Worm (Caenorhabditis elegans) whole organism, L4 larva: ENCODE data around the gene F11D5.5.

ENCODE experiments used
- D1046.2 ChIP-seq: fragments of 200-800 bp; sonication (Bioruptor generic); IDR thresholded peaks from 2 replicates; pipeline ENCODE4 v1.3.6; 2022; ENCODE audit warnings: missing genetic modification characterization, missing compliant biosample characterization
- F26F4.8 ChIP-seq: fragments of 200-800 bp; sonication (Bioruptor generic); conservative IDR thresholded peaks from 2 replicates; pipeline ENCODE4 v1.3.6; 2022; ENCODE audit warnings: missing genetic modification characterization, missing compliant biosample characterization
- F37D6.2 ChIP-seq: sonication (generic microtip); optimal IDR thresholded peaks from 2 replicates; lab custom pipeline; 2016; ENCODE audit warnings: mild to moderate bottlenecking, missing genetic modification characterization, missing compliant biosample characterization
- F44E2.7 ChIP-seq: fragments of 200-800 bp; sonication (Bioruptor generic); IDR thresholded peaks from 2 replicates; pipeline ENCODE4 v2.1.2; 2022; ENCODE audit warnings: missing genetic modification characterization, missing compliant biosample characterization
- F49E8.2 ChIP-seq: sonication (generic microtip); optimal IDR thresholded peaks from 2 replicates; lab custom pipeline; 2016; ENCODE audit warnings: missing compliant biosample characterization, mild to moderate bottlenecking, missing genetic modification characterization, borderline replicate concordance
- T20F7.1 ChIP-seq: fragments of 200-800 bp; sonication (Bioruptor generic); optimal IDR thresholded peaks from 2 replicates; lab custom pipeline; 2018; ENCODE audit warnings: mild to moderate bottlenecking, missing genetic modification characterization, missing compliant biosample characterization
- T26A8.4 ChIP-seq: fragments of 200-800 bp; sonication (Bioruptor generic); IDR thresholded peaks from 2 replicates; pipeline ENCODE4 v1.3.6; 2022; ENCODE audit warnings: missing genetic modification characterization, missing compliant biosample characterization
- Y105C5A.15 ChIP-seq: fragments of 200-800 bp; sonication (Bioruptor generic); IDR thresholded peaks from 2 replicates; pipeline ENCODE4 v1.3.6; 2022; ENCODE audit warnings: missing genetic modification characterization, missing compliant biosample characterization
- Y75B8A.6 ChIP-seq: fragments of 200-800 bp; sonication (Bioruptor generic); IDR thresholded peaks from 2 replicates; pipeline ENCODE4 v1.3.6; 2022; ENCODE audit warnings: missing genetic modification reagents, missing genetic modification characterization, missing compliant biosample characterization
- ama-1 ChIP-seq: fragments of 150-350 bp; optimal IDR thresholded peaks from 2 replicates; lab custom pipeline; 2014; ENCODE audit warnings: inconsistent platforms, mixed read lengths
- ceh-28 ChIP-seq: fragments of 150-350 bp; optimal IDR thresholded peaks from 2 replicates; lab custom pipeline; 2014; ENCODE audit warnings: missing biosample characterization, missing genetic modification reagents, missing genetic modification characterization
- ceh-32 ChIP-seq: sonication (generic microtip); optimal IDR thresholded peaks from 2 replicates; lab custom pipeline; 2016; ENCODE audit warnings: mild to moderate bottlenecking, missing genetic modification characterization, missing compliant biosample characterization; ENCODE audit not compliant: poor library complexity
- ceh-62 ChIP-seq: sonication (generic microtip); optimal IDR thresholded peaks from 2 replicates; lab custom pipeline; 2017; ENCODE audit warnings: missing biosample characterization, missing genetic modification characterization
- ces-1 ChIP-seq: fragments of 150-350 bp; sonication (generic microtip); optimal IDR thresholded peaks from 4 replicates; lab custom pipeline; 2014; ENCODE audit warnings: missing biosample characterization, missing genetic modification reagents, missing genetic modification characterization
- cey-2 ChIP-seq: sonication (generic microtip); optimal IDR thresholded peaks from 3 replicates; lab custom pipeline; 2017; ENCODE audit warnings: missing genetic modification characterization, mild to moderate bottlenecking, missing compliant biosample characterization, antibody characterized with exemption, borderline replicate concordance; ENCODE audit not compliant: insufficient read depth
- daf-19 ChIP-seq: fragments of 200-800 bp; sonication (Bioruptor generic); conservative IDR thresholded peaks from 2 replicates; pipeline ENCODE4 v1.3.6; 2022; ENCODE audit warnings: missing genetic modification characterization, missing compliant biosample characterization
- daf-8 ChIP-seq: fragments of 200-800 bp; sonication (Bioruptor generic); IDR thresholded peaks from 2 replicates; pipeline ENCODE4 v1.3.6; 2022; ENCODE audit warnings: missing genetic modification characterization, missing compliant biosample characterization
- duxl-1 ChIP-seq: sonication (generic microtip); optimal IDR thresholded peaks from 2 replicates; lab custom pipeline; 2016; ENCODE audit warnings: mild to moderate bottlenecking, missing genetic modification characterization, moderate library complexity, missing compliant biosample characterization; ENCODE audit not compliant: poor library complexity
- dve-1 ChIP-seq: sonication (generic microtip); optimal IDR thresholded peaks from 2 replicates; lab custom pipeline; 2017; ENCODE audit warnings: antibody characterized with exemption, mild to moderate bottlenecking, missing genetic modification characterization, missing compliant biosample characterization; ENCODE audit not compliant: insufficient read depth
- fkh-10 ChIP-seq: fragments of 150-350 bp; optimal IDR thresholded peaks from 2 replicates; lab custom pipeline; 2014; ENCODE audit warnings: missing biosample characterization, missing genetic modification reagents, missing genetic modification characterization
- gei-8 ChIP-seq: fragments of 200-800 bp; sonication (Bioruptor generic); optimal IDR thresholded peaks from 2 replicates; lab custom pipeline; 2018; ENCODE audit warnings: mild to moderate bottlenecking, missing genetic modification characterization, missing compliant biosample characterization
- hif-1 ChIP-seq, 2 experiments: sonication (generic microtip); optimal IDR thresholded peaks; 2 replicates each; lab custom pipeline; 2016 to 2017; ENCODE audit warnings: missing compliant biosample characterization in 2 of 2, missing genetic modification characterization in 2 of 2, missing genetic modification reagents in 2 of 2, missing genotype in 2 of 2, mild to moderate bottlenecking in 1 of 2
- hlh-30 ChIP-seq: sonication (generic microtip); optimal IDR thresholded peaks from 2 replicates; lab custom pipeline; 2017; ENCODE audit warnings: antibody characterized with exemption, mild to moderate bottlenecking, missing genetic modification characterization, missing compliant biosample characterization; ENCODE audit not compliant: insufficient read depth
- hmg-1.1 ChIP-seq: fragments of 200-800 bp; sonication (Bioruptor generic); IDR thresholded peaks from 2 replicates; pipeline ENCODE4 v1.3.6; 2022; ENCODE audit warnings: missing genetic modification reagents, missing genetic modification characterization, missing compliant biosample characterization
- jun-1 ChIP-seq: fragments of 150-350 bp; optimal IDR thresholded peaks from 2 replicates; lab custom pipeline; 2014; ENCODE audit warnings: missing biosample characterization, missing genetic modification reagents, missing genetic modification characterization
- lim-7 ChIP-seq: fragments of 200-800 bp; sonication (Bioruptor generic); IDR thresholded peaks from 2 replicates; pipeline ENCODE4 v1.3.6; 2022; ENCODE audit warnings: missing genetic modification characterization, missing compliant biosample characterization
- lin-38 ChIP-seq: fragments of 200-800 bp; sonication (Bioruptor generic); IDR thresholded peaks from 2 replicates; pipeline ENCODE4 v1.3.6; 2022; ENCODE audit warnings: missing genetic modification reagents, missing genetic modification characterization, missing compliant biosample characterization
- lin-39 ChIP-seq: fragments of 150-350 bp; optimal IDR thresholded peaks from 2 replicates; lab custom pipeline; 2014; ENCODE audit warnings: missing biosample characterization, missing genetic modification reagents, missing genetic modification characterization
- lir-3 ChIP-seq: sonication (generic microtip); optimal IDR thresholded peaks from 2 replicates; lab custom pipeline; 2016; ENCODE audit warnings: mild to moderate bottlenecking, missing genetic modification characterization, missing compliant biosample characterization
- lsy-2 ChIP-seq, 2 experiments: fragments of 150-350 bp in 1 of 2; sonication (generic microtip) in 1 of 2; optimal IDR thresholded peaks; 2 replicates each; lab custom pipeline; 2014 to 2017; ENCODE audit warnings: missing biosample characterization in 2 of 2, missing genetic modification characterization in 2 of 2
- madf-5 ChIP-seq, 2 experiments: fragments of 200-800 bp; sonication (Bioruptor generic); IDR thresholded peaks; 2 replicates each; pipeline ENCODE4 v1.3.6; 2022; ENCODE audit warnings: missing compliant biosample characterization in 2 of 2, missing genetic modification characterization in 2 of 2
- madf-9 ChIP-seq: fragments of 200-800 bp; sonication (Bioruptor generic); conservative IDR thresholded peaks from 2 replicates; pipeline ENCODE4 v1.3.6; 2022; ENCODE audit warnings: missing genetic modification reagents, missing genetic modification characterization, missing compliant biosample characterization
- nhr-10 ChIP-seq: fragments of 150-350 bp; optimal IDR thresholded peaks from 2 replicates; lab custom pipeline; 2014; ENCODE audit warnings: missing biosample characterization, missing genetic modification characterization
- nhr-25 ChIP-seq: sonication (generic microtip); optimal IDR thresholded peaks from 2 replicates; lab custom pipeline; 2017; ENCODE audit warnings: missing genetic modification characterization, mild to moderate bottlenecking, missing compliant biosample characterization, antibody characterized with exemption, moderate library complexity, borderline replicate concordance; ENCODE audit not compliant: insufficient read depth
- nhr-41 ChIP-seq: fragments of 200-800 bp; sonication (Bioruptor generic); IDR thresholded peaks from 2 replicates; pipeline ENCODE4 v1.3.6; 2022; ENCODE audit warnings: missing genetic modification reagents, missing genetic modification characterization, missing compliant biosample characterization
- nhr-77 ChIP-seq: fragments of 150-350 bp; optimal IDR thresholded peaks from 2 replicates; lab custom pipeline; 2014; ENCODE audit warnings: missing biosample characterization, missing genetic modification characterization
- php-3 ChIP-seq: fragments of 200-800 bp; sonication (Bioruptor generic); IDR thresholded peaks from 2 replicates; pipeline ENCODE4 v1.3.6; 2022; ENCODE audit warnings: missing genetic modification reagents, missing genetic modification characterization, missing compliant biosample characterization
- pqm-1 ChIP-seq: sonication (generic microtip); optimal IDR thresholded peaks from 2 replicates; lab custom pipeline; 2017; ENCODE audit warnings: missing biosample characterization, missing genetic modification characterization
- skn-1 ChIP-seq: fragments of 150-350 bp; optimal IDR thresholded peaks from 2 replicates; lab custom pipeline; 2014; ENCODE audit warnings: missing biosample characterization, missing genetic modification characterization
- spr-1 ChIP-seq: sonication (generic microtip); optimal IDR thresholded peaks from 2 replicates; lab custom pipeline; 2016; ENCODE audit warnings: mild to moderate bottlenecking, missing genetic modification characterization, missing compliant biosample characterization
- tra-1 ChIP-seq: fragments of 200-800 bp; sonication (Bioruptor generic); IDR thresholded peaks from 2 replicates; pipeline ENCODE4 v1.3.6; 2022; ENCODE audit warnings: missing genetic modification reagents, missing genetic modification characterization, missing compliant biosample characterization
- unc-130 ChIP-seq: sonication (generic microtip); optimal IDR thresholded peaks from 2 replicates; lab custom pipeline; 2016; ENCODE audit warnings: missing genetic modification reagents, missing genetic modification characterization, missing compliant biosample characterization
- unc-62 ChIP-seq, 3 experiments: fragments of 150-350 bp in 1 of 3; sonication (generic microtip); optimal IDR thresholded peaks in 2 of 3; peaks in 1 of 3; 1 replicate in 1 of 3; 2 replicates in 2 of 3; lab custom pipeline; 2014 to 2017; ENCODE audit warnings: missing biosample characterization in 3 of 3, missing genetic modification characterization in 3 of 3, missing genetic modification reagents in 3 of 3, missing genotype in 1 of 3
- zip-2 ChIP-seq: fragments of 150-350 bp; optimal IDR thresholded peaks from 2 replicates; lab custom pipeline; 2014; ENCODE audit warnings: missing biosample characterization, missing genetic modification characterization
- ztf-11 ChIP-seq: fragments of 150-350 bp; optimal IDR thresholded peaks from 2 replicates; lab custom pipeline; 2014; ENCODE audit warnings: missing biosample characterization, missing genetic modification characterization
- ztf-7 ChIP-seq: fragments of 150-350 bp; optimal IDR thresholded peaks from 2 replicates; lab custom pipeline; 2014; ENCODE audit warnings: missing biosample characterization, missing genetic modification characterization

Gene F11D5.5

DNA sequence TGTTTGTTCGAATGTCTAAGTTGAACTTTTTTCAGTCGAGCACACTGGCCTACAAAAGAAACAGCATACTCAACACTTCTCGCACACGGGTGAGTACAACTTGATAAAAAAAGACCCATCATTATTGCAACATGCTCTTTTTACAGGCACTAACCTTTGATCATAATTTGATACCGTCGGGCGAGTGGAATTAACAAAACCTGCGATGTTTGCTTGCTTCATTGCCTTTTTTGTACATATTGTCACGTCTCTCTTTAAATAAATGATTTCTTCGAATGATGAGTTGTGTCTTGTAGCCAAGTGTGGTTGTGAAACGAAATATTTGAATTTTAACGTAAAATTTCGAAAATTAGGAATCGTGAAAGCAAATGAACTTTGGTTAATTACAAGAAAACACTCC, 16.4 kb upstream of the F11D5.5 start (continued):
- TF ChIP-seq pqm-1 (peak; percentile 72), duxl-1 (tag; lab: Kevin White, UChicago) (no peak), F37D6.2 (tag; lab: Kevin White, UChicago) (no peak), ceh-62 (tag; lab: Kevin White, UChicago) (no peak), ceh-28 (tag; lab: Kevin White, UChicago) (no peak), ama-1 (lab: Kevin White, UChicago) (no peak), hlh-30 (tag; lab: Kevin White, UChicago) (no peak), nhr-25 (tag; lab: Kevin White, UChicago) (no peak), tra-1 (GFP tag; lab: Robert Waterston, UW) (no peak), cey-2 (tag; lab: Kevin White, UChicago) (no peak), fkh-10 (no peak), nhr-77 (tag; lab: Kevin White, UChicago) (peak; percentile 20), F26F4.8 (no peak)

DNA sequence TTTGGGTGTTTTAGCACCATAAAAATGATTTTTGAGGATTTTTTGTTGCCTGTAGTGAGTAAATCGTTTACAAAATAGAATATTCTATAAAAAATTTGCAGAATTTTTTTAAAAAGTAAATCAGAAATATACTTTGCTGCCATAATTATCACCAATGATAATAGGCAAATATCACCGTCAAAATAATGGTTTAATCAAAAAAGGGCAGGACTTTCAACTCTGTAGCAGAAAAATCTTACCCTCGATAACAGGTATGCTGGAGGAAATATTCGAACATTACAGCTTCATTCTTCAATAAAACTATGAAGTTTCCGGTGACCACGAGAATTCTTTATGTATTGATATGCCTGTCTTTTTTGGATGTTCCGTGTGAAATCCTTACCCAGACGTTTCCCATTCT, 12.7 kb upstream of the F11D5.5 start, which contains the start of gene K09C4.4:
Gene K09C4.4, plus strand, starts transcription at position 301 of the 400 bp plus-strand sequence.
- TF ChIP-seq nhr-77 (tag; lab: Kevin White, UChicago) (no peak), unc-62 (GFP tag; optimal IDR thresholded peaks at IDR 0.05 in 1 of 2; lab: Kevin White, UChicago) (peak in 1 of 2 experiments; percentile 18), unc-62 (tag; optimal IDR thresholded peaks at IDR 0.05; lab: Kevin White, UChicago) (no peak)

DNA sequence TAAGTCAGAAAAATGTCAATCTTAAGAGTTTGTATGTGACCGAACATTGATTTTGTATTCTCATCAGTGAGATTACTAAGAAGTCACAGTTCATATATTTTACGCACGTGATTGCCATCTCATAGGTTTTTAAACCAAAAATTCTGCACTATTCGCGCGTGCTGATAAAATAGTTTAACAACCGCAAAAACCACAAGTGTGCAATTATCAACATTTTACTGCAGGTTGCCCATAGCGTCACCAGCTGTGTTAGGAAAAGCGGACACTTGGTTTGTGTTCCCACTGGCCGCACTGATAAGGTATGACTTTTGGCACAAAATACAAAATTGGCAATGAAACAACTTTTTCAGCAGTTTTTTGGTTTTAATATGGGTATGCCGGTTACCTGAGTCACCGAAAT, 11.7 kb upstream of the F11D5.5 start:
- TF ChIP-seq Y105C5A.15 (GFP tag; lab: Robert Waterston, UW) (no peak), ceh-32 (no peak), skn-1 (no peak), php-3 (GFP tag; lab: Robert Waterston, UW) (peak; percentile 92), nhr-10 (tag; lab: Kevin White, UChicago) (no peak), daf-8 (no peak), pqm-1 (peak; percentile 90), T20F7.1 (GFP tag; lab: Kevin White, UChicago) (peak; percentile 62), unc-62 (GFP tag; optimal IDR thresholded peaks at IDR 0.05 in 1 of 2; lab: Kevin White, UChicago) (no peak), unc-62 (tag; optimal IDR thresholded peaks at IDR 0.05; lab: Kevin White, UChicago) (no peak), lin-39 (tag; lab: Kevin White, UChicago) (no peak), madf-9 (GFP tag; lab: Robert Waterston, UW) (no peak), daf-19 (GFP tag; lab: Robert Waterston, UW) (no peak), ces-1 (GFP tag; lab: Kevin White, UChicago) (no peak), nhr-41 (GFP tag; lab: Robert Waterston, UW) (0 out of 2 replicates have a peak, but pooled peaks have one; percentile 11), lim-7 (GFP tag; lab: Robert Waterston, UW) (no peak), hlh-30 (tag; lab: Kevin White, UChicago) (peak; percentile 68), hif-1 (tag; optimal IDR thresholded peaks at IDR 0.05; lab: Kevin White, UChicago) (no peak), spr-1 (tag; lab: Kevin White, UChicago) (no peak), gei-8 (GFP tag; lab: Kevin White, UChicago) (peak; percentile 84), hmg-1.1 (GFP tag; lab: Robert Waterston, UW) (no peak), lsy-2 (tag; optimal IDR thresholded peaks at IDR 0.05; lab: Kevin White, UChicago) (no peak), dve-1 (peak; percentile 91), F49E8.2 (tag; lab: Kevin White, UChicago) (no peak), ztf-11 (tag; lab: Kevin White, UChicago) (no peak), unc-130 (GFP tag; lab: Kevin White, UChicago) (no peak), ztf-7 (peak; percentile 4), F44E2.7 (GFP tag; lab: Robert Waterston, UW) (no peak), cey-2 (tag; lab: Kevin White, UChicago) (no peak), zip-2 (no peak), lir-3 (no peak), lin-38 (GFP tag; lab: Robert Waterston, UW) (no peak), D1046.2 (GFP tag; lab: Robert Waterston, UW) (no peak), Y75B8A.6 (GFP tag; lab: Robert Waterston, UW) (0 out of 2 replicates have a peak, but pooled peaks have one; percentile 30), jun-1 (tag; lab: Kevin White, UChicago) (no peak), T26A8.4 (no peak), madf-5 (GFP tag; IDR thresholded peaks at IDR 0.05; lab: Robert Waterston, UW) (no peak)
